Fruit fly (Drosophila melanogaster) whole organism, embryonic: ENCODE results near the gene CG11737.

ENCODE experiments used
- Awh ChIP-seq: fragments of 200-800 bp; sonication (Bioruptor generic); IDR thresholded peaks from 2 replicates; pipeline ENCODE4, ENCODE4 v1.3.6; 2022; ENCODE audit warnings: missing biosample characterization, missing genetic modification characterization
- BtbVII ChIP-seq: fragments of 200-800 bp; sonication (Bioruptor generic); optimal IDR thresholded peaks from 3 replicates; lab custom pipeline; 2017; ENCODE audit warnings: missing biosample characterization, mild to moderate bottlenecking, missing genetic modification characterization
- C15 ChIP-seq: fragments of 200-800 bp; sonication (Bioruptor generic); IDR thresholded peaks from 3 replicates; pipeline ENCODE4 v1.3.6; 2022; ENCODE audit warnings: missing biosample characterization, missing genetic modification characterization
- CG10209 ChIP-seq: fragments of 200-800 bp; sonication (Bioruptor generic); optimal IDR thresholded peaks from 3 replicates; lab custom pipeline; 2017; ENCODE audit warnings: missing biosample characterization, mild to moderate bottlenecking, missing genetic modification characterization, missing genetic modification reagents
- CG12219 ChIP-seq: fragments of 200-800 bp; sonication (Bioruptor generic); optimal IDR thresholded peaks from 3 replicates; lab custom pipeline; 2018; ENCODE audit warnings: missing biosample characterization, mild to moderate bottlenecking, missing genetic modification characterization
- CG1529 ChIP-seq: fragments of 200-800 bp; sonication (Bioruptor generic); optimal IDR thresholded peaks from 3 replicates; lab custom pipeline; 2018; ENCODE audit warnings: missing biosample characterization, missing genetic modification characterization
- CG15479 ChIP-seq: fragments of 200-800 bp; sonication (Bioruptor generic); optimal IDR thresholded peaks from 3 replicates; lab custom pipeline; 2019; ENCODE audit warnings: missing biosample characterization, mild to moderate bottlenecking, missing genetic modification characterization, moderate library complexity
- CG15601 ChIP-seq: fragments of 200-800 bp; sonication (Bioruptor generic); optimal IDR thresholded peaks from 3 replicates; lab custom pipeline; 2019; ENCODE audit warnings: missing biosample characterization, mild to moderate bottlenecking, missing genetic modification characterization, moderate library complexity
- CG15696 ChIP-seq: fragments of 200-800 bp; sonication (Bioruptor generic); optimal IDR thresholded peaks from 2 replicates; lab custom pipeline; 2019; ENCODE audit warnings: missing biosample characterization, mild to moderate bottlenecking, missing genetic modification characterization, moderate library complexity
- CG17328 ChIP-seq: fragments of 200-800 bp; sonication (Bioruptor generic); IDR thresholded peaks from 2 replicates; pipeline ENCODE4 v1.3.6; 2022; ENCODE audit warnings: missing biosample characterization, missing genetic modification characterization
- CG17385 ChIP-seq: fragments of 200-800 bp; sonication (Bioruptor generic); optimal IDR thresholded peaks from 3 replicates; lab custom pipeline; 2018; ENCODE audit warnings: missing biosample characterization, mild to moderate bottlenecking, missing genetic modification characterization
- CG17912 ChIP-seq: fragments of 200-800 bp; sonication (Bioruptor generic); optimal IDR thresholded peaks from 2 replicates; lab custom pipeline; 2018; ENCODE audit warnings: missing biosample characterization, mild to moderate bottlenecking, missing genetic modification characterization
- CG2129 ChIP-seq: fragments of 200-800 bp; sonication (Bioruptor generic); IDR thresholded peaks from 2 replicates; pipeline ENCODE4 v1.3.6; 2022; ENCODE audit warnings: missing biosample characterization, missing genetic modification characterization; ENCODE audit not compliant: partially characterized antibody
- CG2712 ChIP-seq: fragments of 200-800 bp; optimal IDR thresholded peaks from 3 replicates; lab custom pipeline; 2019; ENCODE audit warnings: missing biosample characterization, mild to moderate bottlenecking, missing genetic modification characterization, moderate library complexity
- CG31224 ChIP-seq: fragments of 200-800 bp; sonication (Bioruptor generic); IDR thresholded peaks from 2 replicates; pipeline ENCODE4 v1.3.6; 2022; ENCODE audit warnings: missing biosample characterization, missing genetic modification characterization
- CG6654 ChIP-seq: fragments of 200-800 bp; sonication (Bioruptor generic); optimal IDR thresholded peaks from 2 replicates; lab custom pipeline; 2017; ENCODE audit warnings: missing biosample characterization, mild to moderate bottlenecking, missing genetic modification characterization
- CG6689 ChIP-seq: fragments of 200-800 bp; sonication (Bioruptor generic); IDR thresholded peaks from 2 replicates; pipeline ENCODE4 v1.3.6; 2022; ENCODE audit warnings: missing biosample characterization, missing genetic modification characterization
- CG7357 ChIP-seq: fragments of 200-800 bp; sonication (Bioruptor generic); IDR thresholded peaks from 3 replicates; pipeline ENCODE4 v1.3.6; 2022; ENCODE audit warnings: missing biosample characterization, missing genetic modification characterization
- CrebB ChIP-seq: fragments of 200-800 bp; sonication (Bioruptor generic); optimal IDR thresholded peaks from 3 replicates; lab custom pipeline; 2018; ENCODE audit warnings: missing biosample characterization, mild to moderate bottlenecking, missing genetic modification characterization
- Hr78 ChIP-seq, 2 experiments: fragments of 200-800 bp in 1 of 2; fragments of >200 bp in 1 of 2; sonication (Bioruptor generic) in 1 of 2; optimal IDR thresholded peaks; 2 replicates each; lab custom pipeline; 2017 to 2019; ENCODE audit warnings: missing biosample characterization in 2 of 2, missing genetic modification characterization in 2 of 2, mild to moderate bottlenecking in 1 of 2, moderate library complexity in 1 of 2
- Lpt ChIP-seq: fragments of >200 bp; optimal IDR thresholded peaks from 2 replicates; lab custom pipeline; 2018; ENCODE audit warnings: missing biosample characterization, missing genetic modification characterization
- MBD-R2 ChIP-seq: fragments of 200-800 bp; sonication (Bioruptor generic); IDR thresholded peaks from 2 replicates; pipeline ENCODE4 v1.3.6; 2022; ENCODE audit warnings: missing biosample characterization, missing genetic modification characterization
- MESR4 ChIP-seq: fragments of 200-800 bp; sonication (Bioruptor generic); optimal IDR thresholded peaks from 2 replicates; lab custom pipeline; 2018; ENCODE audit warnings: missing biosample characterization, mild to moderate bottlenecking, missing genetic modification characterization, moderate library complexity
- Max ChIP-seq: fragments of 200-800 bp; sonication (Bioruptor generic); optimal IDR thresholded peaks from 2 replicates; lab custom pipeline; 2016; ENCODE audit warnings: missing biosample characterization, mild to moderate bottlenecking, missing genetic modification characterization
- Med ChIP-seq: fragments of 200-800 bp; sonication (Bioruptor generic); peaks from one replicate; lab custom pipeline; 2016; ENCODE audit warnings: missing biosample characterization, missing genetic modification characterization, mild to moderate bottlenecking, inconsistent platforms, moderate library complexity
- Mes4 ChIP-seq: fragments of 200-800 bp; sonication (Bioruptor generic); optimal IDR thresholded peaks from 2 replicates; lab custom pipeline; 2016; ENCODE audit warnings: missing biosample characterization, missing genetic modification characterization
- PHDP ChIP-seq: fragments of 200-800 bp; sonication (Bioruptor generic); optimal IDR thresholded peaks from 3 replicates; lab custom pipeline; 2018; ENCODE audit warnings: missing biosample characterization, mild to moderate bottlenecking, missing genetic modification characterization, moderate library complexity
- Ravus ChIP-seq: fragments of 200-800 bp; sonication (Bioruptor generic); IDR thresholded peaks from 2 replicates; pipeline ENCODE4 v1.3.6; 2022; ENCODE audit warnings: missing biosample characterization, missing genetic modification characterization
- Vsx1 ChIP-seq: fragments of 200-800 bp; sonication (Bioruptor generic); optimal IDR thresholded peaks from 2 replicates; lab custom pipeline; 2017; ENCODE audit warnings: missing biosample characterization, mild to moderate bottlenecking, missing genetic modification characterization, missing genetic modification reagents
- ash1 ChIP-seq: fragments of 200-800 bp; sonication (Bioruptor generic); optimal IDR thresholded peaks from 2 replicates; lab custom pipeline; 2018; ENCODE audit warnings: missing biosample characterization, mild to moderate bottlenecking, missing genetic modification characterization
- bbx ChIP-seq: fragments of 200-800 bp; sonication (Bioruptor generic); IDR thresholded peaks from 2 replicates; pipeline ENCODE4 v1.3.6; 2022; ENCODE audit warnings: missing biosample characterization, missing genetic modification characterization; ENCODE audit not compliant: partially characterized antibody
- crc ChIP-seq: fragments of 200-800 bp; sonication (Bioruptor generic); optimal IDR thresholded peaks from 2 replicates; lab custom pipeline; 2016; ENCODE audit warnings: missing biosample characterization, missing genetic modification characterization
- cwo ChIP-seq: fragments of 200-800 bp; sonication (Bioruptor generic); optimal IDR thresholded peaks from 3 replicates; lab custom pipeline; 2017; ENCODE audit warnings: missing biosample characterization, missing genetic modification characterization, mild to moderate bottlenecking, moderate library complexity, missing genetic modification reagents
- dysf ChIP-seq: fragments of 200-800 bp; sonication (Bioruptor generic); IDR thresholded peaks from 3 replicates; pipeline ENCODE4 v1.3.6; 2022; ENCODE audit warnings: missing biosample characterization, missing genetic modification characterization
- fd64A ChIP-seq: fragments of 200-800 bp; sonication (Bioruptor generic); optimal IDR thresholded peaks from 3 replicates; lab custom pipeline; 2018; ENCODE audit warnings: missing biosample characterization, mild to moderate bottlenecking, missing genetic modification characterization
- lmd ChIP-seq: fragments of 200-800 bp; sonication (Bioruptor generic); IDR thresholded peaks from 2 replicates; pipeline ENCODE4 v1.3.6; 2022; ENCODE audit warnings: missing biosample characterization, missing genetic modification characterization
- nmo ChIP-seq: fragments of 200-800 bp; sonication (Bioruptor generic); optimal IDR thresholded peaks from 2 replicates; lab custom pipeline; 2018; ENCODE audit warnings: missing biosample characterization, mild to moderate bottlenecking, missing genetic modification characterization, moderate library complexity
- otp ChIP-seq: fragments of 200-800 bp; sonication (Bioruptor generic); IDR thresholded peaks from 3 replicates; pipeline ENCODE4, ENCODE4 v1.3.6; 2022; ENCODE audit warnings: missing biosample characterization, missing genetic modification characterization
- prd ChIP-seq, 3 experiments: fragments of >200 bp in 2 of 3; fragments of 200-800 bp in 1 of 3; sonication (Bioruptor generic) in 1 of 3; optimal IDR thresholded peaks in 2 of 3; IDR thresholded peaks in 1 of 3; 2 replicates in 2 of 3; 3 replicates in 1 of 3; pipeline versions ENCODE4 v1.3.6 to Lab custom; 2017 to 2022; ENCODE audit warnings: missing biosample characterization in 1 of 3, missing genetic modification characterization in 1 of 3
- repo ChIP-seq: fragments of 200-800 bp; sonication (Bioruptor generic); optimal IDR thresholded peaks from 2 replicates; lab custom pipeline; 2016; ENCODE audit warnings: missing biosample characterization, missing genetic modification characterization
- ro ChIP-seq: fragments of 200-800 bp; sonication (Bioruptor generic); IDR thresholded peaks from 2 replicates; pipeline ENCODE4 v1.3.6; 2022; ENCODE audit warnings: missing biosample characterization, missing genetic modification characterization
- scrt ChIP-seq: fragments of 200-800 bp; sonication (Bioruptor generic); optimal IDR thresholded peaks from 2 replicates; lab custom pipeline; 2018; ENCODE audit warnings: missing biosample characterization, mild to moderate bottlenecking, missing genetic modification characterization, moderate library complexity
- sim ChIP-seq: fragments of 200-800 bp; sonication (Bioruptor generic); IDR thresholded peaks from 2 replicates; pipeline ENCODE4 v1.3.6; 2022; ENCODE audit warnings: missing biosample characterization, missing genetic modification characterization
- sisA ChIP-seq: fragments of 200-800 bp; sonication (Bioruptor generic); IDR thresholded peaks from 2 replicates; pipeline ENCODE4 v1.3.6; 2022; ENCODE audit warnings: missing biosample characterization, missing genetic modification characterization
- sna ChIP-seq: fragments of 200-800 bp; sonication (Bioruptor generic); IDR thresholded peaks from 2 replicates; pipeline ENCODE4 v1.3.6; 2022; ENCODE audit warnings: missing biosample characterization, missing genetic modification characterization; ENCODE audit not compliant: partially characterized antibody
- so ChIP-seq: fragments of 200-800 bp; sonication (Bioruptor generic); IDR thresholded peaks from 3 replicates; pipeline ENCODE4 v1.3.6; 2022; ENCODE audit warnings: missing biosample characterization, missing genetic modification characterization
- trem ChIP-seq: fragments of 200-800 bp; optimal IDR thresholded peaks from 3 replicates; lab custom pipeline; 2019; ENCODE audit warnings: missing biosample characterization, mild to moderate bottlenecking, missing genetic modification characterization, moderate library complexity
- ttk ChIP-seq: fragments of 200-800 bp; sonication (Bioruptor generic); IDR thresholded peaks from 2 replicates; pipeline ENCODE4 v2.1.2; 2022; ENCODE audit warnings: missing biosample characterization, missing genetic modification characterization
- zen2 ChIP-seq: fragments of 200-800 bp; sonication (Bioruptor generic); IDR thresholded peaks from 3 replicates; pipeline ENCODE4 v1.3.6; 2022; ENCODE audit warnings: missing biosample characterization, missing genetic modification characterization; ENCODE audit not compliant: partially characterized antibody
- zfh1 ChIP-seq: fragments of 200-800 bp; sonication (Bioruptor generic); IDR thresholded peaks from 3 replicates; pipeline ENCODE4 v1.3.6; 2022; ENCODE audit warnings: missing biosample characterization, missing genetic modification characterization

CG11737 gene

DNA sequence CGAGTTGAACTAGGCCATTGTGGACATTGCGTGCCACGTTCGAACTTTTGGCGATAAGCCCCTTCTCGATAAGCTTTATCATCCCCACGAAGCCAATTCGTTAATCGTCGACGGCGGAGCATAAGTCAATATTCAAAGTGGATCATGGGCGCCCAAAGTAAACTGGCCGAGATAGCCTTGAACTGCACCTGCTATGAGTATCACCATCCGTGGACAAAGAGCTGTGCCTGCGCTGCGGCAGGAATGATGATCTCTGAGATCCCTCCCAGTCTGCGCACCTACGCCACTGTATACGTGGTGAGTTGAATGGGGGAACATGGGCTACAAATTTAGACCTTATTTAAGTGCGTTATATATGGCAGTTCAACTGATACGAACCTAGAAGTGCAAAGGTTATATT, 6.6 kb downstream of the CG11737 start (continued):
- TF ChIP-seq Ravus (GFP tag; lab: Robert Waterston, UW) (no peak), CG12219 (no peak), CrebB (tag; lab: Kevin White, UChicago) (no peak), ttk (GFP tag; lab: Robert Waterston, UW) (peak; percentile 23; the same call in 1 of the 2 replicates), crc (GFP tag; lab: Kevin White, UChicago) (no peak), CG6654 (GFP tag; lab: Kevin White, UChicago) (no peak), MESR4 (GFP tag; lab: Kevin White, UChicago) (no peak), sim (GFP tag; lab: Robert Waterston, UW) (no peak), CG10209 (GFP tag; lab: Kevin White, UChicago) (no peak), lmd (GFP tag; lab: Robert Waterston, UW) (peak; percentile 56; the same call in 1 of the 2 replicates), so (GFP tag; lab: Robert Waterston, UW) (0 out of 3 replicates have a peak, but pooled peaks have one; percentile 26), ash1 (GFP tag; lab: Kevin White, UChicago) (no peak), zen2 (GFP tag; lab: Robert Waterston, UW) (no peak), scrt (GFP tag; lab: Kevin White, UChicago) (no peak), CG17912 (no peak), Lpt (GFP tag; lab: Kevin White, UChicago) (no peak), sisA (GFP tag; lab: Robert Waterston, UW) (peak; percentile 47; the same call in 1 of the 2 replicates), otp (no peak), repo (GFP tag; lab: Kevin White, UChicago) (no peak), CG6689 (0 out of 2 replicates have a peak, but pooled peaks have one; percentile 16), CG15601 (tag; lab: Kevin White, UChicago) (no peak), trem (tag; lab: Kevin White, UChicago) (no peak), cwo (GFP tag; lab: Kevin White, UChicago) (no peak), Max (GFP tag; lab: Kevin White, UChicago) (no peak), CG15696 (tag; lab: Kevin White, UChicago) (no peak), bbx (GFP tag; lab: Robert Waterston, UW) (no peak), CG31224 (GFP tag; lab: Robert Waterston, UW) (0 out of 2 replicates have a peak, but pooled peaks have one; percentile 18), dysf (GFP tag; lab: Robert Waterston, UW) (peak; percentile 60), Med (peak; percentile 90), BtbVII (GFP tag; lab: Kevin White, UChicago) (no peak), PHDP (tag; lab: Kevin White, UChicago) (peak; percentile 28), Awh (GFP tag; lab: Robert Waterston, UW) (no peak), Hr78 (GFP tag; optimal IDR thresholded peaks at IDR 0.05; lab: Kevin White, UChicago) (peak in 1 of 2 experiments; percentile 50), C15 (GFP tag; lab: Robert Waterston, UW) (no peak), sna (GFP tag; lab: Robert Waterston, UW) (no peak), CG7357 (GFP tag; lab: Robert Waterston, UW) (0 out of 3 replicates have a peak, but pooled peaks have one; percentile 20), CG2129 (no peak), prd (optimal IDR thresholded peaks at IDR 0.05; lab: Kevin White, UChicago) (no peak), prd (GFP tag; IDR thresholded peaks at IDR 0.05; lab: Robert Waterston, UW) (peak; percentile 48; the same call in 1 of the 3 replicates), MBD-R2 (GFP tag; lab: Robert Waterston, UW) (no peak), fd64A (no peak), ro (GFP tag; lab: Robert Waterston, UW) (no peak), CG2712 (no peak), Vsx1 (no peak), CG17328 (no peak), zfh1 (0 out of 3 replicates have a peak, but pooled peaks have one; percentile 39), CG17385 (GFP tag; lab: Kevin White, UChicago) (peak; percentile 25), CG15479 (GFP tag; lab: Kevin White, UChicago) (no peak), nmo (GFP tag; lab: Kevin White, UChicago) (no peak), Mes4 (GFP tag; lab: Kevin White, UChicago) (no peak), CG1529 (GFP tag; lab: Kevin White, UChicago) (no peak)
